Fruit fly (Drosophila melanogaster): ENCODE data around the gene MED17.

The MED17 gene

dm6 chr3R:18151820-18152219 is 37.1 kb upstream of the MED17 start, which contains the start of gene CG14316:
Gene CG14316, plus strand, starts transcription at chr3R:18152120.
- TF ChIP-seq CG4730 (GFP tag; IDR thresholded peaks at IDR 0.05) (no peak), CG6791 (GFP tag; IDR thresholded peaks at IDR 0.05; ENCODE audit: partially characterized antibody) (no peak), unpg (GFP tag; optimal IDR thresholded peaks at IDR 0.05) (no peak), CG10209 (GFP tag; optimal IDR thresholded peaks at IDR 0.05) (no peak), Tbp (GFP tag; optimal IDR thresholded peaks at IDR 0.05) (no peak), ftz-f1 (GFP tag; optimal IDR thresholded peaks at IDR 0.05) (no peak), lbe (GFP tag; optimal IDR thresholded peaks at IDR 0.05) (no peak), Atf6 (GFP tag; IDR thresholded peaks at IDR 0.05) (no peak), bab2 (GFP tag; optimal IDR thresholded peaks at IDR 0.05) (no peak), cg (GFP tag; optimal IDR thresholded peaks at IDR 0.05) (no peak), nom (GFP tag; optimal IDR thresholded peaks at IDR 0.05) (no peak), CG1233 (GFP tag; optimal IDR thresholded peaks at IDR 0.05) (no peak), NK7.1 (GFP tag; optimal IDR thresholded peaks at IDR 0.05) (no peak), Hmx (GFP tag; optimal IDR thresholded peaks at IDR 0.05) (no peak), CG43689 (GFP tag; IDR thresholded peaks at IDR 0.05) (no peak)

- TF ChIP-seq CG10543 (GFP tag; optimal IDR thresholded peaks at IDR 0.05) = no peak
- no peak for TF ChIP-seq ATbp (GFP tag; optimal IDR thresholded peaks at IDR 0.05)
- no peak for TF ChIP-seq CTCF (GFP tag; optimal IDR thresholded peaks at IDR 0.05)
- TF ChIP-seq eve (GFP tag; optimal IDR thresholded peaks at IDR 0.05) = no peak
- TF ChIP-seq CG31441 (GFP tag; IDR thresholded peaks at IDR 0.05) = no peak
- no peak for TF ChIP-seq sd (tag; optimal IDR thresholded peaks at IDR 0.05)
- TF ChIP-seq ewg (GFP tag; optimal IDR thresholded peaks at IDR 0.05) = peak; percentile 61
- 0 out of 3 replicates have a peak, but pooled peaks have one; percentile 12 for TF ChIP-seq ci (GFP tag; IDR thresholded peaks at IDR 0.05)
- no peak for TF ChIP-seq kay (GFP tag; optimal IDR thresholded peaks at IDR 0.05)
- no peak for TF ChIP-seq tin (GFP tag; optimal IDR thresholded peaks at IDR 0.05)
- no peak for TF ChIP-seq CG1647 (GFP tag; optimal IDR thresholded peaks at IDR 0.05)
- TF ChIP-seq CG34376 (GFP tag; optimal IDR thresholded peaks at IDR 0.05) = no peak
- no peak for TF ChIP-seq grau (tag; optimal IDR thresholded peaks at IDR 0.05)
- no peak for TF ChIP-seq kni (GFP tag; optimal IDR thresholded peaks at IDR 0.05)
- 0 out of 2 replicates have a peak, but pooled peaks have one; percentile 25 for TF ChIP-seq ato (GFP tag; IDR thresholded peaks at IDR 0.05; ENCODE audit: partially characterized antibody)
- no peak for TF ChIP-seq CG8290 (GFP tag; optimal IDR thresholded peaks at IDR 0.05)
- no peak for TF ChIP-seq CG8290 (tag; optimal IDR thresholded peaks at IDR 0.05)
- no peak for TF ChIP-seq GATAe (GFP tag; conservative IDR thresholded peaks at IDR 0.05)
- no peak for TF ChIP-seq Sin3A (optimal IDR thresholded peaks at IDR 0.05)
- 0 out of 2 replicates have a peak, but pooled peaks have one; percentile 5 for TF ChIP-seq Drgx (GFP tag; IDR thresholded peaks at IDR 0.05)
- TF ChIP-seq CG14014 (GFP tag; IDR thresholded peaks at IDR 0.05) = no peak
- no peak for TF ChIP-seq chinmo (GFP tag; IDR thresholded peaks at IDR 0.05; ENCODE audit: partially characterized antibody)
- no peak for TF ChIP-seq MESR4 (GFP tag; optimal IDR thresholded peaks at IDR 0.05)
- TF ChIP-seq CG17829 (tag; optimal IDR thresholded peaks at IDR 0.05) = no peak
- no peak for TF ChIP-seq Ets65A (GFP tag)
- no peak for TF ChIP-seq grn (GFP tag; optimal IDR thresholded peaks at IDR 0.05)
- no peak for TF ChIP-seq CG6272 (GFP tag; IDR thresholded peaks at IDR 0.05)
- TF ChIP-seq CG32772 (GFP tag; IDR thresholded peaks at IDR 0.05) = 0 out of 2 replicates have a peak, but pooled peaks have one; percentile 27
- TF ChIP-seq CG15011 (GFP tag; optimal IDR thresholded peaks at IDR 0.05) = no peak
- no peak for TF ChIP-seq CG11560 (tag; IDR thresholded peaks at IDR 0.05)
- no peak for TF ChIP-seq lbe (GFP tag; optimal IDR thresholded peaks at IDR 0.05)
- TF ChIP-seq ap (GFP tag; IDR thresholded peaks at IDR 0.05) = no peak
These were observed 35.2 kb upstream of the MED17 start for dm6 chr3R:18153698-18154097.
